Worm (Caenorhabditis elegans) whole organism, L4/young adult: ENCODE results near the gene C15H9.2.

Source experiments
- W03F9.2 ChIP-seq: fragments of 150-350 bp; optimal IDR thresholded peaks from 2 replicates; lab custom pipeline; 2014; ENCODE audit warnings: missing biosample characterization, missing genetic modification characterization
- him-1 ChIP-seq: sonication (generic microtip); optimal IDR thresholded peaks from 2 replicates; lab custom pipeline; 2016; ENCODE audit warnings: missing genotype, missing genetic modification reagents, missing genetic modification characterization, missing compliant biosample characterization

DNA sequence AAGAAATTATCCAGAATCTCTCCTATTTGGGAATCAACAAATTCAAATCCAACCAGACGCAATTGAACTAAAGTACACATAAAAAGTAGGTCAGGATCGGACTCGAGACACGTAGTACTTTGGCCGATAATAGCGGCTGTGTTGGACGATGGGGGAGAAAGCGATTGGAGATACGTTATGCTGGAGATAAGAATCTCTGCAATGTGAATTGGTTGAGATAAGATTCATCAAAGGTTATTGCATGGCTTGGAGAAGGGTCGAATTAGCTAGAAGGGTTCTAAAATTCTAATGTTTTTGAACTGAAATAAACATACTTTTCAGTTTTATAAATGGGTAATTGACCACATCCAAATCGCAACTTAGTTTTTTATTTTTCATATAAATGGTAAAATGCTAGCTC lies 25.8 kb upstream of the C15H9.2 start:
- TF ChIP-seq W03F9.2 (no peak), him-1 (no peak)
